Worm (Caenorhabditis elegans) whole organism, late embryonic: Measurements from ENCODE around the gene sax-1.

Source experiments
- C38D4.7 ChIP-seq: fragments of 200-800 bp; sonication (Bioruptor generic); optimal IDR thresholded peaks from 2 replicates; lab custom pipeline; 2018; ENCODE audit warnings: mild to moderate bottlenecking, missing genetic modification characterization, moderate library complexity, missing compliant biosample characterization
- T23F11.4 ChIP-seq: fragments of 200-800 bp; sonication (Bioruptor generic); optimal IDR thresholded peaks from 2 replicates; lab custom pipeline; 2018; ENCODE audit warnings: mild to moderate bottlenecking, missing genetic modification characterization, missing compliant biosample characterization
- ceh-18 ChIP-seq: sonication (generic microtip); optimal IDR thresholded peaks from 2 replicates; lab custom pipeline; 2016; ENCODE audit warnings: missing genetic modification characterization, missing compliant biosample characterization
- ceh-2 ChIP-seq: sonication (generic microtip); optimal IDR thresholded peaks from 2 replicates; lab custom pipeline; 2016; ENCODE audit warnings: missing genotype, missing genetic modification characterization, missing compliant biosample characterization
- ceh-30 ChIP-seq: fragments of 150-350 bp; optimal IDR thresholded peaks from 2 replicates; lab custom pipeline; 2014; ENCODE audit warnings: missing biosample characterization, missing genetic modification characterization
- ceh-34 ChIP-seq: sonication (generic microtip); optimal IDR thresholded peaks from 2 replicates; lab custom pipeline; 2016; ENCODE audit warnings: mild to moderate bottlenecking, missing genetic modification characterization, missing compliant biosample characterization
- che-1 ChIP-seq: sonication (generic microtip); optimal IDR thresholded peaks from 2 replicates; lab custom pipeline; 2016; ENCODE audit warnings: mild to moderate bottlenecking, missing genetic modification characterization, missing compliant biosample characterization
- fkh-10 ChIP-seq: fragments of 150-350 bp; optimal IDR thresholded peaks from 2 replicates; lab custom pipeline; 2014; ENCODE audit warnings: missing biosample characterization, missing genetic modification reagents, missing genetic modification characterization
- hlh-13 ChIP-seq: fragments of 200-800 bp; sonication (Bioruptor generic); optimal IDR thresholded peaks from 2 replicates; lab custom pipeline; 2018; ENCODE audit warnings: mild to moderate bottlenecking, missing genetic modification characterization, missing compliant biosample characterization
- hlh-8 ChIP-seq: sonication (generic microtip); optimal IDR thresholded peaks from 2 replicates; lab custom pipeline; 2016; ENCODE audit warnings: missing genotype, missing genetic modification characterization, missing compliant biosample characterization
- pat-9 ChIP-seq: fragments of 200-800 bp; sonication (Bioruptor generic); optimal IDR thresholded peaks from 2 replicates; lab custom pipeline; 2018; ENCODE audit warnings: mild to moderate bottlenecking, missing genetic modification characterization, moderate library complexity, missing compliant biosample characterization
- ref-2 ChIP-seq: sonication (generic microtip); optimal IDR thresholded peaks from 2 replicates; lab custom pipeline; 2016; ENCODE audit warnings: missing genetic modification characterization, missing compliant biosample characterization
- unc-3 ChIP-seq, 2 experiments: fragments of 200-800 bp in 1 of 2; sonication (Bioruptor generic) in 1 of 2; sonication (generic microtip) in 1 of 2; conservative IDR thresholded peaks in 1 of 2; optimal IDR thresholded peaks in 1 of 2; 2 replicates each; pipeline versions ENCODE4 v1.3.6 to Lab custom; 2016 to 2022; ENCODE audit warnings: missing compliant biosample characterization in 2 of 2, missing genetic modification characterization in 2 of 2, missing genetic modification reagents in 1 of 2
- unc-42 ChIP-seq: sonication (generic microtip); optimal IDR thresholded peaks from 2 replicates; lab custom pipeline; 2016; ENCODE audit warnings: missing genotype, missing genetic modification characterization, missing compliant biosample characterization
- unc-55 ChIP-seq: sonication (generic microtip); optimal IDR thresholded peaks from 2 replicates; lab custom pipeline; 2017; ENCODE audit warnings: missing biosample characterization, missing genetic modification reagents, missing genetic modification characterization
- unc-86 ChIP-seq: sonication (generic microtip); optimal IDR thresholded peaks from 2 replicates; lab custom pipeline; 2016; ENCODE audit warnings: missing genetic modification characterization, missing compliant biosample characterization

Gene sax-1

DNA sequence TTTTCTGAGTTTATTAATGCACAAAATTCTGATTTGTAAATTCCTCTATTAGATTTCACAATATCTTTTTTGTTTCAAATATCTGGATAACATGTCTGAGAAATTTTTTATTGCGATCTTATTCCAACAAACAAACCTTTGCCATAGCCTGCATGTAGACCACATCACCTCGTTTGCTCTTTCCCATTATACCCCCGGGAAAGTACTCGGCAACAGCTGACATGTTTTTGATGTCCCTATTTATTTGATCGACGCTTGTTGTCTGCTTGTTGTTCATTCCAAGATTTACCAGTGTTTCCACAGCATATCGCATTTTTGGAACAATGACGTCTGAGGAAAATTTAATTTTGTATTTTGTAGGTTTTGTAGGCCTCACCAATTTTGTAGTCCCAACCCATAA, 50.1 kb downstream of the sax-1 start:
- no peak for TF ChIP-seq ceh-2 (tag; lab: Kevin White, UChicago)
- TF ChIP-seq pat-9 (tag; lab: Kevin White, UChicago) = no peak
- TF ChIP-seq unc-55 (GFP tag; lab: Kevin White, UChicago) = peak; percentile 42
- TF ChIP-seq hlh-13 = no peak
- TF ChIP-seq ref-2 (tag; lab: Kevin White, UChicago) = no peak
- no peak for TF ChIP-seq ceh-30 (tag; lab: Kevin White, UChicago)
- TF ChIP-seq ceh-18 (tag; lab: Kevin White, UChicago) = no peak
- no peak for TF ChIP-seq T23F11.4 (GFP tag; lab: Kevin White, UChicago)
- no peak for TF ChIP-seq C38D4.7 (GFP tag; lab: Kevin White, UChicago)

DNA sequence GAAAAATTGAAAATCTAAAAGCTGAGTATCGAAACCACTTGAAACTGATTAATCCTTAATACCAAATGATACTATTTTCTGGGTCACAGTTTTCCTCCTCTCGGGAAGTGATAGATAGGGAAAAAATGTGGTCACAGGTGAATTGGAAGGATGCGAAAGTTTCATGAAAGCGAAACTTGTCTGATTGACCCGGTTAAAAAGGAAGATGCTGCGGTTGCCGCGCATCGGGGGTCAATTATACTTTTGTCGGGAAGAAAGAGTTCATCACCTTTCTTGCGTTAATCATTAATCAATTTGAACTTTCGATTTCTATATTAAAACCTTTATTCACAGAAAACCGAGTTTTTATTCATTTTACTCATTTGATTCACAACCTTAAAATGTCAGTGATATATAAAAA, 53.0 kb downstream of the sax-1 start:
- TF ChIP-seq unc-86 (tag; lab: Kevin White, UChicago) (no peak), unc-3 (GFP tag; conservative IDR thresholded peaks at IDR 0.05; lab: Robert Waterston, UW) (no peak), unc-3 (tag; optimal IDR thresholded peaks at IDR 0.05; lab: Kevin White, UChicago) (no peak), ceh-18 (tag; lab: Kevin White, UChicago) (no peak), ceh-34 (tag; lab: Kevin White, UChicago) (no peak), fkh-10 (GFP tag; lab: Kevin White, UChicago) (no peak), hlh-8 (no peak), che-1 (no peak), unc-42 (tag; lab: Kevin White, UChicago) (no peak)
